Fruit fly (Drosophila melanogaster) whole organism, wandering third instar larva: ENCODE measurements around the gene CG14424.

Experiments used
- CG32264 ChIP-seq: fragments of 200-800 bp; sonication (Bioruptor generic); optimal IDR thresholded peaks from 2 replicates; lab custom pipeline; 2016; ENCODE audit warnings: missing biosample characterization, missing genetic modification characterization
- Hr78 ChIP-seq: fragments of >200 bp; optimal IDR thresholded peaks from 2 replicates; lab custom pipeline; 2017; ENCODE audit warnings: missing biosample characterization, missing genetic modification characterization
- Vsx2 ChIP-seq: fragments of 200-300, 225-300 bp; sonication (Bioruptor generic); optimal IDR thresholded peaks from 2 replicates; lab custom pipeline; 2018; ENCODE audit warnings: missing biosample characterization, missing genetic modification characterization; ENCODE audit not compliant: partially characterized antibody
- br ChIP-seq: fragments of 200-800 bp; sonication (Bioruptor generic); optimal IDR thresholded peaks from 2 replicates; lab custom pipeline; 2016; ENCODE audit warnings: missing biosample characterization, missing genetic modification characterization
- dmrt93B ChIP-seq: fragments of 200-800 bp; sonication (Bioruptor generic); optimal IDR thresholded peaks from 2 replicates; lab custom pipeline; 2018; ENCODE audit warnings: missing biosample characterization, mild to moderate bottlenecking, missing genetic modification characterization
- foxo ChIP-seq, 2 experiments: fragments of 200-800 bp; sonication (Bioruptor generic); optimal IDR thresholded peaks; 2 replicates in 1 of 2; 3 replicates in 1 of 2; lab custom pipeline; 2016 to 2017; ENCODE audit warnings: missing biosample characterization in 2 of 2, missing genetic modification characterization in 2 of 2
- h ChIP-seq: fragments of 200-800 bp; sonication (Bioruptor generic); optimal IDR thresholded peaks from 3 replicates; lab custom pipeline; 2016; ENCODE audit warnings: missing biosample characterization, mild to moderate bottlenecking, missing genetic modification characterization
- psq ChIP-seq: fragments of 200-800 bp; sonication (Bioruptor generic); optimal IDR thresholded peaks from 3 replicates; lab custom pipeline; 2017; ENCODE audit warnings: missing biosample characterization, mild to moderate bottlenecking, missing genetic modification characterization, moderate library complexity

DNA sequence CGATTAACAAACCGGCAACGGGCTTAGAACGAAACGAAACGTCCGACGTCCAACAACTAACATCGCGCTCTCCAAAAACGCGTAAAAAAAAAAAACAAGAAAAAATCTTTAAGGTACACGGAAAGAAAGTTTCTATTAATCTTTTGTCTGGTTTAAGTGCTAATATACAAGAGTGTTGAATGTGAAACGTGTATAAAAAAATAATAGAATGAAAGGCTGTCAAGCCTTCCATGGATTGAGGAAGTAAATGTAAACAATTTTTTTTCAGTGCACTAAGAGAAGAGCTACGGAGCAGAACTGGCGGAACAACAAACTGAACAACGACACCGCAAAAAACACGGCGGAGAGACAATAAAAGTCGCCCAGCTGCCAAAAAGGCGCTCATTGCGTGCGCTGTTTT, 7.3 kb downstream of the CG14424 start, which contains the start of gene CG3588:
- TF ChIP-seq br (GFP tag; lab: Kevin White, UChicago) (peak; percentile 60), dmrt93B (GFP tag; lab: Kevin White, UChicago) (no peak), psq (GFP tag; lab: Kevin White, UChicago) (peak; percentile 24), Vsx2 (GFP tag; lab: Kevin White, UChicago) (no peak), Hr78 (GFP tag; lab: Kevin White, UChicago) (no peak), CG32264 (no peak), h (GFP tag; lab: Kevin White, UChicago) (peak; percentile 65), foxo (GFP tag; optimal IDR thresholded peaks at IDR 0.05; lab: Kevin White, UChicago) (no peak)
